Worm (Caenorhabditis elegans) whole organism, young adult: ENCODE data around the gene rbg-3.

ENCODE experiments used
- F10E7.11 ChIP-seq: sonication (generic microtip); optimal IDR thresholded peaks from 2 replicates; lab custom pipeline; 2017; ENCODE audit warnings: mild to moderate bottlenecking, missing genetic modification characterization, moderate library complexity, missing compliant biosample characterization
- F49E8.2 ChIP-seq: sonication (generic microtip); optimal IDR thresholded peaks from 3 replicates; lab custom pipeline; 2017; ENCODE audit warnings: missing genetic modification characterization, mild to moderate bottlenecking, missing compliant biosample characterization, antibody characterized with exemption, moderate library complexity; ENCODE audit not compliant: insufficient read depth
- F57A8.1 ChIP-seq: fragments of 200-800 bp; sonication (Bioruptor generic); optimal IDR thresholded peaks from 2 replicates; lab custom pipeline; 2018; ENCODE audit warnings: mild to moderate bottlenecking, missing genetic modification characterization, moderate library complexity, missing compliant biosample characterization
- ama-1 ChIP-seq, 3 experiments: fragments of 150-350 bp in 1 of 3; sonication (generic microtip) in 2 of 3; optimal IDR thresholded peaks; 2 replicates each; lab custom pipeline; 2014 to 2018; ENCODE audit warnings: missing biosample characterization in 2 of 3, missing genetic modification characterization in 2 of 3, missing genetic modification reagents in 2 of 3
- ccch-3 ChIP-seq: fragments of 200-800 bp; sonication (Bioruptor generic); optimal IDR thresholded peaks from 2 replicates; lab custom pipeline; 2018; ENCODE audit warnings: mild to moderate bottlenecking, missing genetic modification characterization, missing compliant biosample characterization
- dpff-1 ChIP-seq: sonication (generic microtip); optimal IDR thresholded peaks from 2 replicates; lab custom pipeline; 2017; ENCODE audit warnings: mild to moderate bottlenecking, missing genetic modification characterization, missing compliant biosample characterization
- him-1 ChIP-seq: sonication (generic microtip); optimal IDR thresholded peaks from 2 replicates; lab custom pipeline; 2016; ENCODE audit warnings: missing genotype, missing genetic modification reagents, missing genetic modification characterization, missing compliant biosample characterization
- tbx-9 ChIP-seq: sonication (generic microtip); optimal IDR thresholded peaks from 2 replicates; lab custom pipeline; 2016; ENCODE audit warnings: borderline replicate concordance, missing genetic modification characterization, inconsistent platforms, missing compliant biosample characterization

DNA sequence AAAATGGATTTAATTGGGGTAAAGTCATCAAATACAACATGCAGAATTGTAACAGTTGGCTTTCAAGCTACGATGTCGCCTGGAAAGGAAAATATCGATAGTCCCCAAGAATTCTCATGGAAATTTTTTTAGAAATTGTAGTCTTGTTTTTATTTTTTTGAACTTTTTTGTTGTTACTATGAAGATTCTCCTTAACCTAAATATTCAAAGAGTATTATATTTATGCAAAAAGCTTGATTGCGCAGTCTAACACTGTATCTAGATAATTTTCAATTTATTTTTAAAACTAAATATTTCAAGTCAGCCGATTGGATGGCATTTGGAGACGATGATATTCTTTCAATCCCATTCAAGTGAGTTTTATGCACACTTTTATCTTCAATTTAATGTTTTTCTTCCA is 49.0 kb upstream of the rbg-3 start, which contains the start of gene pgap-2:
- no peak for TF ChIP-seq ccch-3 (GFP tag; lab: Kevin White, UChicago)
- TF ChIP-seq ama-1 (optimal IDR thresholded peaks at IDR 0.05; lab: Kevin White, UChicago): no peak
- TF ChIP-seq ama-1 (GFP tag; optimal IDR thresholded peaks at IDR 0.05; lab: Kevin White, UChicago): no peak
- no peak for TF ChIP-seq tbx-9
- no peak for TF ChIP-seq F57A8.1 (GFP tag; lab: Kevin White, UChicago)
- TF ChIP-seq F49E8.2 (tag; lab: Kevin White, UChicago): no peak
- no peak for TF ChIP-seq dpff-1 (tag; lab: Kevin White, UChicago)
- TF ChIP-seq him-1: no peak
- no peak for TF ChIP-seq F10E7.11 (tag; lab: Kevin White, UChicago)
